Worm (Caenorhabditis elegans) whole organism, midembryonic: Measurements from ENCODE around the gene C14A4.12.

Experiments used
- klf-2 ChIP-seq: fragments of 200-800 bp; sonication (Bioruptor generic); conservative IDR thresholded peaks from 2 replicates; pipeline ENCODE4 v1.3.6; 2022; ENCODE audit warnings: missing genetic modification reagents, missing genetic modification characterization, missing compliant biosample characterization
- tab-1 ChIP-seq: fragments of 200-800 bp; sonication (Bioruptor generic); IDR thresholded peaks from 2 replicates; pipeline ENCODE4 v1.3.6; 2022; ENCODE audit warnings: missing genetic modification characterization, missing compliant biosample characterization
- ztf-23 ChIP-seq: fragments of 200-800 bp; sonication (Bioruptor generic); IDR thresholded peaks from 2 replicates; pipeline ENCODE4 v1.3.6; 2022; ENCODE audit warnings: missing genetic modification reagents, missing genetic modification characterization, missing compliant biosample characterization

ce11 chrII:10594312-10594711 is 18.5 kb upstream of the C14A4.12 start:
- TF ChIP-seq klf-2 (no peak), ztf-23 (GFP tag; lab: Robert Waterston, UW) (no peak), tab-1 (GFP tag; lab: Robert Waterston, UW) (no peak)
